Fruit fly (Drosophila melanogaster) whole organism, embryonic: ENCODE measurements around the gene CG1640.

ENCODE experiments used
- Bteb2 ChIP-seq: fragments of 200-800 bp; sonication (Bioruptor generic); optimal IDR thresholded peaks from 2 replicates; lab custom pipeline; 2016; ENCODE audit warnings: missing biosample characterization, missing genetic modification characterization
- CG10267 ChIP-seq: fragments of 200-800 bp; sonication (Bioruptor generic); optimal IDR thresholded peaks from 2 replicates; lab custom pipeline; 2018; ENCODE audit warnings: missing biosample characterization, mild to moderate bottlenecking, missing genetic modification characterization, moderate library complexity
- CG10959 ChIP-seq: fragments of 200-800 bp; sonication (Bioruptor generic); IDR thresholded peaks from 2 replicates; pipeline ENCODE4 v1.3.6; 2022; ENCODE audit warnings: missing biosample characterization, missing genetic modification characterization
- CG11398 ChIP-seq: fragments of 200-800 bp; sonication (Bioruptor generic); optimal IDR thresholded peaks from 2 replicates; lab custom pipeline; 2016; ENCODE audit warnings: missing biosample characterization, missing genetic modification characterization
- CG11504 ChIP-seq: fragments of 200-800 bp; sonication (Bioruptor generic); optimal IDR thresholded peaks from 3 replicates; lab custom pipeline; 2019; ENCODE audit warnings: missing biosample characterization, mild to moderate bottlenecking, missing genetic modification characterization, moderate library complexity
- CG13624 ChIP-seq: fragments of 200-800 bp; sonication (Bioruptor generic); optimal IDR thresholded peaks from 2 replicates; lab custom pipeline; 2016; ENCODE audit warnings: missing biosample characterization, missing genetic modification characterization
- CG14965 ChIP-seq: fragments of 200-800 bp; sonication (Bioruptor generic); optimal IDR thresholded peaks from 2 replicates; lab custom pipeline; 2016; ENCODE audit warnings: missing biosample characterization, missing genetic modification characterization, borderline replicate concordance
- CG15479 ChIP-seq: fragments of 200-800 bp; sonication (Bioruptor generic); optimal IDR thresholded peaks from 3 replicates; lab custom pipeline; 2019; ENCODE audit warnings: missing biosample characterization, mild to moderate bottlenecking, missing genetic modification characterization, moderate library complexity
- CG17328 ChIP-seq: fragments of 200-800 bp; sonication (Bioruptor generic); IDR thresholded peaks from 2 replicates; pipeline ENCODE4 v1.3.6; 2022; ENCODE audit warnings: missing biosample characterization, missing genetic modification characterization
- CG17361 ChIP-seq: fragments of 200-800 bp; sonication (Bioruptor generic); IDR thresholded peaks from 3 replicates; pipeline ENCODE4 v1.3.6; 2022; ENCODE audit warnings: missing biosample characterization, missing genetic modification characterization
- CG17912 ChIP-seq: fragments of 200-800 bp; sonication (Bioruptor generic); optimal IDR thresholded peaks from 2 replicates; lab custom pipeline; 2018; ENCODE audit warnings: missing biosample characterization, mild to moderate bottlenecking, missing genetic modification characterization
- CG18262 ChIP-seq: fragments of 200-800 bp; optimal IDR thresholded peaks from 3 replicates; lab custom pipeline; 2019; ENCODE audit warnings: missing biosample characterization, mild to moderate bottlenecking, missing genetic modification characterization, moderate library complexity
- CG18619 ChIP-seq: fragments of 200-800 bp; sonication (Bioruptor generic); optimal IDR thresholded peaks from 3 replicates; lab custom pipeline; 2017; ENCODE audit warnings: missing biosample characterization, mild to moderate bottlenecking, missing genetic modification characterization
- CG2199 ChIP-seq: fragments of 200-800 bp; sonication (Bioruptor generic); IDR thresholded peaks from 3 replicates; pipeline ENCODE4 v1.3.6; 2022; ENCODE audit warnings: missing biosample characterization, missing genetic modification characterization
- CG32532 ChIP-seq: fragments of 200-800 bp; sonication (Bioruptor generic); IDR thresholded peaks from 2 replicates; pipeline ENCODE4 v1.3.6; 2022; ENCODE audit warnings: missing biosample characterization, missing genetic modification characterization
- CG43689 ChIP-seq: fragments of 200-800 bp; sonication (Bioruptor generic); IDR thresholded peaks from 2 replicates; pipeline ENCODE4 v1.3.6; 2022; ENCODE audit warnings: missing biosample characterization, missing genetic modification characterization
- CG6254 ChIP-seq: fragments of 200-800 bp; sonication (Bioruptor generic); optimal IDR thresholded peaks from 3 replicates; lab custom pipeline; 2017; ENCODE audit warnings: mild to moderate bottlenecking, missing biosample characterization, missing genetic modification reagents, missing genetic modification characterization
- CG7928 ChIP-seq: fragments of 200-800 bp; sonication (Bioruptor generic); optimal IDR thresholded peaks from 2 replicates; lab custom pipeline; 2017; ENCODE audit warnings: missing biosample characterization, mild to moderate bottlenecking, missing genetic modification characterization
- CTCF ChIP-seq: fragments of 200-800 bp; sonication (Bioruptor generic); optimal IDR thresholded peaks from 2 replicates; lab custom pipeline; 2017; ENCODE audit warnings: missing biosample characterization, mild to moderate bottlenecking, missing genetic modification characterization, moderate library complexity
- Dip2 ChIP-seq: fragments of 200-800 bp; sonication (Bioruptor generic); IDR thresholded peaks from 2 replicates; pipeline ENCODE4 v1.3.6; 2022; ENCODE audit warnings: missing biosample characterization, missing genetic modification characterization
- Dref ChIP-seq: fragments of 200-800 bp; sonication (Bioruptor generic); IDR thresholded peaks from 2 replicates; pipeline ENCODE4 v1.3.6; 2022; ENCODE audit warnings: missing biosample characterization, missing genetic modification characterization
- Med ChIP-seq: fragments of 200-800 bp; sonication (Bioruptor generic); peaks from one replicate; lab custom pipeline; 2016; ENCODE audit warnings: missing biosample characterization, missing genetic modification characterization, mild to moderate bottlenecking, inconsistent platforms, moderate library complexity
- Nf-YA ChIP-seq: fragments of 200-800 bp; sonication (Bioruptor generic); IDR thresholded peaks from 2 replicates; pipeline ENCODE4 v1.3.6; 2022; ENCODE audit warnings: missing biosample characterization, missing genetic modification characterization
- Nf-YB ChIP-seq: fragments of 200-800 bp; sonication (Bioruptor generic); optimal IDR thresholded peaks from 3 replicates; lab custom pipeline; 2019; ENCODE audit warnings: missing biosample characterization, mild to moderate bottlenecking, missing genetic modification characterization, moderate library complexity
- Nf-YC ChIP-seq: fragments of 200-800 bp; optimal IDR thresholded peaks from 3 replicates; lab custom pipeline; 2019; ENCODE audit warnings: missing biosample characterization, mild to moderate bottlenecking, missing genetic modification characterization, moderate library complexity
- NfI ChIP-seq: fragments of 200-800 bp; sonication (Bioruptor generic); optimal IDR thresholded peaks from 3 replicates; lab custom pipeline; 2018; ENCODE audit warnings: missing biosample characterization, mild to moderate bottlenecking, missing genetic modification characterization, moderate library complexity
- Ptx1 ChIP-seq: fragments of 200-800 bp; sonication (Bioruptor generic); IDR thresholded peaks from 2 replicates; pipeline ENCODE4 v1.3.6; 2022; ENCODE audit warnings: missing biosample characterization, missing genetic modification characterization
- Six4 ChIP-seq: fragments of 200-800 bp; sonication (Bioruptor generic); optimal IDR thresholded peaks from 2 replicates; lab custom pipeline; 2016; ENCODE audit warnings: missing biosample characterization, missing genetic modification characterization
- TFAM ChIP-seq: fragments of 200-800 bp; sonication (Bioruptor generic); optimal IDR thresholded peaks from 2 replicates; lab custom pipeline; 2017; ENCODE audit warnings: missing biosample characterization, missing genetic modification characterization, inconsistent platforms
- Xrp1 ChIP-seq: fragments of 200-800 bp; sonication (Bioruptor generic); IDR thresholded peaks from 2 replicates; pipeline ENCODE4 v1.3.6; 2022; ENCODE audit warnings: missing biosample characterization, missing genetic modification characterization
- bowl ChIP-seq: fragments of 200-800 bp; sonication (Bioruptor generic); IDR thresholded peaks from 2 replicates; pipeline ENCODE4 v1.3.6; 2022; ENCODE audit warnings: missing biosample characterization, missing genetic modification characterization
- caup ChIP-seq: fragments of 200-800 bp; sonication (Bioruptor generic); optimal IDR thresholded peaks from 3 replicates; lab custom pipeline; 2017; ENCODE audit warnings: missing biosample characterization, mild to moderate bottlenecking, missing genetic modification characterization, moderate library complexity; ENCODE audit not compliant: severe bottlenecking
- cg ChIP-seq: fragments of 200-800 bp; sonication (Bioruptor generic); optimal IDR thresholded peaks from 3 replicates; lab custom pipeline; 2019; ENCODE audit warnings: missing biosample characterization, mild to moderate bottlenecking, missing genetic modification characterization, moderate library complexity
- chm ChIP-seq: fragments of 200-800 bp; sonication (Bioruptor generic); IDR thresholded peaks from 2 replicates; pipeline ENCODE4 v1.3.6; 2022; ENCODE audit warnings: missing biosample characterization, missing genetic modification characterization
- ci ChIP-seq: fragments of 200-800 bp; sonication (Bioruptor generic); IDR thresholded peaks from 3 replicates; pipeline ENCODE4 v1.3.6; 2022; ENCODE audit warnings: missing biosample characterization, missing genetic modification characterization
- hbn ChIP-seq: fragments of 200-800 bp; sonication (Bioruptor generic); IDR thresholded peaks from 2 replicates; pipeline ENCODE4 v1.3.6; 2022; ENCODE audit warnings: missing biosample characterization, missing genetic modification characterization; ENCODE audit not compliant: partially characterized antibody
- jumu ChIP-seq: fragments of 200-800 bp; sonication (Bioruptor generic); optimal IDR thresholded peaks from 3 replicates; lab custom pipeline; 2016; ENCODE audit warnings: missing biosample characterization, missing genetic modification characterization
- kah ChIP-seq: fragments of 200-800 bp; sonication (Bioruptor generic); optimal IDR thresholded peaks from 2 replicates; lab custom pipeline; 2018; ENCODE audit warnings: missing biosample characterization, mild to moderate bottlenecking, missing genetic modification characterization
- lab ChIP-seq: fragments of 200-800 bp; sonication (Bioruptor generic); optimal IDR thresholded peaks from 3 replicates; lab custom pipeline; 2017; ENCODE audit warnings: missing biosample characterization, missing genetic modification characterization, mild to moderate bottlenecking, moderate library complexity, missing genetic modification reagents
- mirr ChIP-seq: fragments of 200-800 bp; sonication (Bioruptor generic); optimal IDR thresholded peaks from 3 replicates; lab custom pipeline; 2018; ENCODE audit warnings: missing biosample characterization, mild to moderate bottlenecking, missing genetic modification characterization
- oc ChIP-seq: fragments of 200-800 bp; sonication (Bioruptor generic); optimal IDR thresholded peaks from 2 replicates; lab custom pipeline; 2018; ENCODE audit warnings: missing biosample characterization, mild to moderate bottlenecking, missing genetic modification characterization, moderate library complexity
- onecut ChIP-seq: fragments of 200-800 bp; sonication (Bioruptor generic); IDR thresholded peaks from 2 replicates; pipeline ENCODE4 v1.3.6; 2022; ENCODE audit warnings: missing biosample characterization, missing genetic modification characterization
- org-1 ChIP-seq: fragments of 200-800 bp; sonication (Bioruptor generic); optimal IDR thresholded peaks from 2 replicates; lab custom pipeline; 2017; ENCODE audit warnings: missing biosample characterization, missing genetic modification characterization
- pita ChIP-seq: fragments of 200-800 bp; sonication (Bioruptor generic); optimal IDR thresholded peaks from 2 replicates; lab custom pipeline; 2017; ENCODE audit warnings: missing biosample characterization, mild to moderate bottlenecking, missing genetic modification characterization
- pum ChIP-seq: fragments of 200-800 bp; sonication (Bioruptor generic); optimal IDR thresholded peaks from 2 replicates; lab custom pipeline; 2016; ENCODE audit warnings: missing biosample characterization, missing genetic modification characterization
- sens ChIP-seq: fragments of 200-800 bp; sonication (Bioruptor generic); peaks from one replicate; lab custom pipeline; 2016; ENCODE audit warnings: missing biosample characterization, missing genetic modification characterization
- seq ChIP-seq: fragments of 200-800 bp; sonication (Bioruptor generic); IDR thresholded peaks from 2 replicates; pipeline ENCODE4 v1.3.6; 2022; ENCODE audit warnings: missing biosample characterization, missing genetic modification characterization
- sima ChIP-seq: fragments of 200-800 bp; sonication (Bioruptor generic); optimal IDR thresholded peaks from 2 replicates; lab custom pipeline; 2016; ENCODE audit warnings: missing biosample characterization, missing genetic modification characterization
- slp2 ChIP-seq: fragments of 200-800 bp; sonication (Bioruptor generic); optimal IDR thresholded peaks from 2 replicates; lab custom pipeline; 2016; ENCODE audit warnings: missing biosample characterization, missing genetic modification characterization
- zfh1 ChIP-seq: fragments of 200-800 bp; sonication (Bioruptor generic); IDR thresholded peaks from 3 replicates; pipeline ENCODE4 v1.3.6; 2022; ENCODE audit warnings: missing biosample characterization, missing genetic modification characterization

The CG1640 gene

DNA sequence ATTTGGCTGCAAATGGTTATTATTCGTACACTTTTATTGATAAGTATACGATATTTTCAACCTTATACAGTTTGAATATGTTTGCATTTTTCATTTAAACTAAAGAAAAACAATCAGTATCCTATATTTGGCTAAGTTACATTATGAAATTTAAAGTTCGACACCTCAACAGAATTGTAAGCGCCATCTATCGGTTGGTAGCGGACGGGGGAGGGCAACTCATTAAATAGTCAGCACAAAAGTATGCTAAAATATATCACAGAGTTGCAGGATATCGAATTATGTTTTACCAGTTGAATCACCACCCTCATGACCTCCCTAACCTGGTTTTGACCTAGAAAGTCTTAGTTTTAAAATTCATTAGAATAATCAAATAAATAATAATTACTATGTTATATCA is 30.8 kb downstream of the CG1640 start (continued):
- TF ChIP-seq hbn (GFP tag; lab: Robert Waterston, UW) (no peak), org-1 (GFP tag; lab: Kevin White, UChicago) (no peak), sima (GFP tag; lab: Kevin White, UChicago) (no peak), Nf-YC (tag; lab: Kevin White, UChicago) (no peak), TFAM (no peak), CG18619 (GFP tag; lab: Kevin White, UChicago) (no peak), Nf-YA (GFP tag; lab: Robert Waterston, UW) (no peak), Dip2 (GFP tag; lab: Robert Waterston, UW) (no peak), CG17361 (GFP tag; lab: Robert Waterston, UW) (peak; percentile 24; the same call in 1 of the 3 replicates), pita (GFP tag; lab: Kevin White, UChicago) (peak; percentile 32), caup (GFP tag; lab: Kevin White, UChicago) (peak; percentile 9), lab (GFP tag; lab: Kevin White, UChicago) (peak; percentile 9), Bteb2 (GFP tag; lab: Kevin White, UChicago) (no peak), Med (GFP tag; lab: Kevin White, UChicago) (peak; percentile 94), oc (no peak), CG17912 (GFP tag; lab: Kevin White, UChicago) (no peak), Ptx1 (GFP tag; lab: Robert Waterston, UW) (no peak), kah (peak; percentile 2), seq (no peak), onecut (GFP tag; lab: Robert Waterston, UW) (peak; percentile 6; the same call in 1 of the 2 replicates), CG11504 (tag; lab: Kevin White, UChicago) (peak; percentile 4), sens (GFP tag; lab: Kevin White, UChicago) (peak; percentile 71), CG32532 (peak; percentile 20; the same call in 1 of the 2 replicates), zfh1 (GFP tag; lab: Robert Waterston, UW) (0 out of 3 replicates have a peak, but pooled peaks have one; percentile 24), CG11398 (GFP tag; lab: Kevin White, UChicago) (no peak), CTCF (GFP tag; lab: Kevin White, UChicago) (peak; percentile 91), CG10267 (tag; lab: Kevin White, UChicago) (peak; percentile 2), NfI (GFP tag; lab: Kevin White, UChicago) (no peak), Six4 (GFP tag; lab: Kevin White, UChicago) (no peak), CG14965 (GFP tag; lab: Kevin White, UChicago) (peak; percentile 97), CG15479 (no peak), CG17328 (GFP tag; lab: Robert Waterston, UW) (peak; percentile 30; the same call in 1 of the 2 replicates), slp2 (no peak), mirr (GFP tag; lab: Kevin White, UChicago) (no peak), Xrp1 (peak; percentile 15; the same call in 1 of the 2 replicates), ci (peak; percentile 42; the same call in 1 of the 3 replicates), CG2199 (GFP tag; lab: Robert Waterston, UW) (peak; percentile 10; the same call in 1 of the 3 replicates), CG7928 (GFP tag; lab: Kevin White, UChicago) (no peak), CG6254 (GFP tag; lab: Kevin White, UChicago) (no peak), CG10959 (peak; percentile 5; the same call in 1 of the 2 replicates), jumu (GFP tag; lab: Kevin White, UChicago) (no peak), CG13624 (GFP tag; lab: Kevin White, UChicago) (peak; percentile 9), Nf-YB (GFP tag; lab: Kevin White, UChicago) (no peak), cg (GFP tag; lab: Kevin White, UChicago) (no peak), Dref (GFP tag; lab: Robert Waterston, UW) (no peak), chm (GFP tag; lab: Robert Waterston, UW) (0 out of 2 replicates have a peak, but pooled peaks have one; percentile 11), pum (GFP tag; lab: Kevin White, UChicago) (no peak), CG43689 (no peak), CG18262 (tag; lab: Kevin White, UChicago) (peak; percentile 4), bowl (GFP tag; lab: Robert Waterston, UW) (no peak)
- TF ChIP-seq, all 482 proteins: peak for 39
